Fruit fly (Drosophila melanogaster): ENCODE data around the gene CG4520.

The CG4520 gene

DNA sequence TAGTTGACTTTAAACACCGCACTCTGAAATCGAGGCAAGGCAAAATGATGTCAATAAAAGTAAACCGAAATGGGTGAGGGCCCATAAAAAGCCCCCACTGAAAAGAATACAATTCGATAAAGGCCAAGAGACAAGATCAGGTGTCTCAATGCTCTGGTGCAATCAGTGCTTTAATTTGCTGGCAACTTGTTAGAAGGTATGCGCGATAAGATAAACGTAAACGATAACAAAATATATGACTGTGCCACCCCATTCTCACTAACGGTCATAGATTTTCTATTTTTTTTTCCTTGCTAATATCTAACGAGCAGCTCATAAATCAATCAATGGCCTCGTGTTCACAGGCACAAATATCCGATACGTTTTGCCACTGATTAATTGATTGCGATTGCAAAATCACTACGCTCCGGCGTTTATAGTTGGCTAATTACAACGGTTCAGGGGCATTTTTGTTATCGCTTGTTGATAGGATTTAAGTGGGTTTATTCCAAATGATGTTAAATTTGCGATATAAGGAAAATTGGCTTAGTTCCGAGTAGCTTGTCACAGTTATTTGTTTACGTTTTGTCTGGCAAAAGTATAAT lies 47.9 kb upstream of the CG4520 start (continued):
- TF ChIP-seq lab (GFP tag; optimal IDR thresholded peaks at IDR 0.05) (peak; percentile 75), CG3281 (GFP tag; optimal IDR thresholded peaks at IDR 0.05) (peak; percentile 34), CG11696 (GFP tag; IDR thresholded peaks at IDR 0.05) (no peak), CG34376 (GFP tag; optimal IDR thresholded peaks at IDR 0.05) (peak; percentile 88), CG2120 (GFP tag; optimal IDR thresholded peaks at IDR 0.05) (no peak), CG9932 (GFP tag; IDR thresholded peaks at IDR 0.05) (no peak), zf30C (GFP tag; optimal IDR thresholded peaks at IDR 0.05) (no peak), HLH54F (GFP tag; optimal IDR thresholded peaks at IDR 0.05) (no peak), CoRest (tag; optimal IDR thresholded peaks at IDR 0.05) (no peak), CG7271 (tag; optimal IDR thresholded peaks at IDR 0.05) (no peak), CG3065 (GFP tag; optimal IDR thresholded peaks at IDR 0.05) (no peak), Dll (GFP tag; IDR thresholded peaks at IDR 0.05; ENCODE audit: partially characterized antibody) (no peak), CG12659 (GFP tag; optimal IDR thresholded peaks at IDR 0.05) (no peak), ro (GFP tag; IDR thresholded peaks at IDR 0.05) (no peak), da (GFP tag; optimal IDR thresholded peaks at IDR 0.05) (no peak), zen2 (GFP tag; IDR thresholded peaks at IDR 0.05; ENCODE audit: partially characterized antibody) (no peak), Vsx1 (GFP tag; optimal IDR thresholded peaks at IDR 0.05) (peak; percentile 79), Hey (tag; optimal IDR thresholded peaks at IDR 0.05) (peak; percentile 6), lilli (GFP tag; optimal IDR thresholded peaks at IDR 0.05) (no peak), pros (GFP tag; optimal IDR thresholded peaks at IDR 0.05) (no peak), CG33213 (GFP tag; optimal IDR thresholded peaks at IDR 0.05) (no peak), scrt (GFP tag; optimal IDR thresholded peaks at IDR 0.05) (no peak), ato (GFP tag; IDR thresholded peaks at IDR 0.05; ENCODE audit: partially characterized antibody) (no peak), CG7786 (GFP tag; optimal IDR thresholded peaks at IDR 0.05) (no peak), Fer2 (tag; optimal IDR thresholded peaks at IDR 0.05) (no peak), Tbp (GFP tag; optimal IDR thresholded peaks at IDR 0.05) (no peak), CG10274 (GFP tag; optimal IDR thresholded peaks at IDR 0.05) (no peak), CG18011 (GFP tag; optimal IDR thresholded peaks at IDR 0.05) (no peak), nerfin-2 (GFP tag; IDR thresholded peaks at IDR 0.05; ENCODE audit: partially characterized antibody) (no peak), grn (GFP tag; optimal IDR thresholded peaks at IDR 0.05) (peak; percentile 92), sc (optimal IDR thresholded peaks at IDR 0.05) (no peak), sc (GFP tag; optimal IDR thresholded peaks at IDR 0.05) (no peak), insv (GFP tag; optimal IDR thresholded peaks at IDR 0.05) (no peak), Eip74EF (GFP tag; optimal IDR thresholded peaks at IDR 0.05) (no peak), CG18599 (GFP tag; optimal IDR thresholded peaks at IDR 0.05) (peak; percentile 38), gro (GFP tag; optimal IDR thresholded peaks at IDR 0.05) (peak; percentile 66), Dp (GFP tag; optimal IDR thresholded peaks at IDR 0.05) (no peak), HmgZ (tag; optimal IDR thresholded peaks at IDR 0.05) (peak; percentile 5), vfl (GFP tag; optimal IDR thresholded peaks at IDR 0.05) (no peak), CG10654 (GFP tag; optimal IDR thresholded peaks at IDR 0.05) (no peak), Atf6 (GFP tag; IDR thresholded peaks at IDR 0.05) (no peak), emc (GFP tag; optimal IDR thresholded peaks at IDR 0.05) (no peak), crol (GFP tag; IDR thresholded peaks at IDR 0.05) (no peak), CG10431 (GFP tag; optimal IDR thresholded peaks at IDR 0.05) (no peak), CG16863 (GFP tag; optimal IDR thresholded peaks at IDR 0.05) (no peak), vvl (GFP tag; IDR thresholded peaks at IDR 0.05) (no peak), al (GFP tag; IDR thresholded peaks at IDR 0.05) (no peak), so (GFP tag; IDR thresholded peaks at IDR 0.05) (no peak), CG10209 (GFP tag; optimal IDR thresholded peaks at IDR 0.05) (no peak), cwo (GFP tag; optimal IDR thresholded peaks at IDR 0.05) (peak; percentile 33)

Data from whole organism, embryonic.